Fruit fly (Drosophila melanogaster): Measurements from ENCODE around the gene apolpp.

apolpp gene

DNA sequence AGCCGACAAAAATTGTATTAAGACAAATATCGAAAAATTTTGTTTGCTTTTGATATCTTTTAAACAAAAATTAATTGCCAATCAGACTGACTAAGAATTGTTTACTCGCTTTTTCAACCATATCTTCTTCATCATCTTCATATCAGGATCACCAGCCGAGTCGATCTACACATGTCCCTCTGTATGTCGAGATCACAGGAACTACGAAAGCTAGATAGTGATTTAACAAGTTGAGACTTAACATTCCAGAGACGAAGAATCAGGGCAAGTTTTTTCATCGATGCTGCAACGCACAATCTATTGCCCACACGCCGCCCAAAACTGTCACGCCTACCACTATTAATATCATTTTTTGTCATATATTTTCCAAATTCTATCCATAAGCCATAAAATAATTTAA is 29.6 kb upstream of the apolpp start, which contains the start of gene ATPsynbeta:
ATPsynbeta (plus strand) TSS at position 348 of the 400 bp plus-strand sequence.
- TF ChIP-seq CG4496 (GFP tag; IDR thresholded peaks at IDR 0.05) (no peak), CG10348 (GFP tag; IDR thresholded peaks at IDR 0.05) (no peak), D1 (tag; optimal IDR thresholded peaks at IDR 0.05) (no peak), CG8159 (tag; optimal IDR thresholded peaks at IDR 0.05) (no peak), Pif1B (GFP tag; optimal IDR thresholded peaks at IDR 0.05) (no peak), CG14655 (GFP tag; optimal IDR thresholded peaks at IDR 0.05) (no peak), CG13204 (GFP tag; optimal IDR thresholded peaks at IDR 0.05) (no peak), rn (GFP tag; IDR thresholded peaks at IDR 0.05) (no peak), CG9948 (tag; optimal IDR thresholded peaks at IDR 0.05) (no peak), CG15710 (tag; optimal IDR thresholded peaks at IDR 0.05) (no peak), CG17806 (tag; optimal IDR thresholded peaks at IDR 0.05) (no peak), CG8301 (tag; optimal IDR thresholded peaks at IDR 0.05) (no peak)

dm6 chr4:1031687-1032140 is 29.1 kb upstream of the apolpp start, which contains the start of gene CG11076:
Gene CG11076 (minus strand): TSS chr4:1031757.
- peak; percentile 81 for TF ChIP-seq D1 (tag; optimal IDR thresholded peaks at IDR 0.05)
- TF ChIP-seq CG34367 (tag; optimal IDR thresholded peaks at IDR 0.05), result no peak
- TF ChIP-seq CG12605 (GFP tag; IDR thresholded peaks at IDR 0.05), result no peak
- TF ChIP-seq CG4496 (GFP tag; IDR thresholded peaks at IDR 0.05), result no peak
- no peak for TF ChIP-seq CG8301 (tag; optimal IDR thresholded peaks at IDR 0.05)
- TF ChIP-seq CG17806 (tag; optimal IDR thresholded peaks at IDR 0.05), result no peak
- TF ChIP-seq Ets98B (GFP tag; IDR thresholded peaks at IDR 0.05), result no peak
- no peak for TF ChIP-seq CG32121 (GFP tag; IDR thresholded peaks at IDR 0.05)
- no peak for TF ChIP-seq CG15710 (tag; optimal IDR thresholded peaks at IDR 0.05)
- no peak for TF ChIP-seq CG10348 (GFP tag; IDR thresholded peaks at IDR 0.05)
- no peak for TF ChIP-seq CG9948 (tag; optimal IDR thresholded peaks at IDR 0.05)
- no peak for TF ChIP-seq rn (GFP tag; IDR thresholded peaks at IDR 0.05)
- peak; percentile 2 for TF ChIP-seq Snoo (tag; optimal IDR thresholded peaks at IDR 0.05)
- no peak for TF ChIP-seq EcR (GFP tag; optimal IDR thresholded peaks at IDR 0.05)
- TF ChIP-seq CG13204 (GFP tag; optimal IDR thresholded peaks at IDR 0.05), result no peak
- peak; percentile 28 for TF ChIP-seq Pif1B (GFP tag; optimal IDR thresholded peaks at IDR 0.05)
- TF ChIP-seq CG8159 (tag; optimal IDR thresholded peaks at IDR 0.05), result no peak
- TF ChIP-seq gl (tag; optimal IDR thresholded peaks at IDR 0.05), result no peak
- TF ChIP-seq CG14655 (GFP tag; optimal IDR thresholded peaks at IDR 0.05), result no peak
- TF ChIP-seq Pif1A (GFP tag; optimal IDR thresholded peaks at IDR 0.05), result peak; percentile 30
- TF ChIP-seq fd96Ca (GFP tag; IDR thresholded peaks at IDR 0.05), result no peak

DNA sequence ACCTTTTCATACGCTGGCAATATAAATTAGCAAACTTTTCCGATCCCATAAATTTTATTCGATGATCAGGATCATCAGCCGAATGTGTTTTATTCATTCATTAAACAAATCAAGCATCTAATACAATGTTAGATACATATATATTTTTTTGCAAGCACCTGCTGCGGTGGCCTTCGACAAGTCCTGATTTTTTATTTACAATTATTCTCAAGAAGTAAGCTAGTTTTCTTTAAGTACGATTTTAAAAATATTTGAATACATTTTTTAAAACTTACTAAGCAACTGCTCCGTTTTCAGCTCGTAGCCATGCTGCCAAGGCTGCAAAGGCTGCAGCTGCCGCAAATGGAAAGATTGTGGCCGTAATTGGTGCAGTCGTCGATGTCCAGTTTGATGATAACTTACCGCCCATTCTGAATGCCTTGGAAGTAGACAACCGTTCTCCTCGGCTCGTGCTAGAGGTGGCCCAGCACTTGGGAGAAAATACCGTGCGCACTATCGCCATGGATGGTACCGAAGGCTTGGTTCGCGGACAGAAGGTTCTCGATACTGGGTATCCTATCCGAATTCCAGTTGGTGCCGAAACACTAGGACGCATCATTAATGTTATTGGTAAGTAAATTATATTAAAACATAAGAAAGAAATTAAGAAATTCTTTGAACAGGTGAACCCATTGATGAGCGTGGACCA is 28.0 kb upstream of the apolpp start:
- TF ChIP-seq gl (tag; optimal IDR thresholded peaks at IDR 0.05) (no peak), EcR (GFP tag; optimal IDR thresholded peaks at IDR 0.05) (no peak), Snoo (tag; optimal IDR thresholded peaks at IDR 0.05) (no peak)

DNA sequence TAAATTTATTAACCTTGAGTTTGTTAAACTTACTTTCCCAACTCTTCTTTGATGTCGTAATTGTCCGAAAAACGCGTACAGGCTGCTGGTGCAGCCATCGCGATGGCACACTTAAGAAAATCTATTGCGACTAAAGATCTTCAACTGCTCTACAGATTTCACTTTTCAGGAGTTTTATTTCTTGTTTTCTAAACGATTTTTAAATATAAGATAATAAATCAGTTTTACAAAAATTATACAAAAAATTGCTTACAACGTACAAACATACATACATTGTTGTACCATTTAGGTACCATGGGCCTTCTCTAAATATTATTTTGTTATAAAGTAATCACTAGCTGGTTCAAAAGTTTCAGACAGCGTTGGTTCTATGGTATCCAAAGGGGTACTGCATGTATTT is 10.3 kb upstream of the apolpp start:
- TF ChIP-seq Ets98B (GFP tag; IDR thresholded peaks at IDR 0.05) (no peak), CG12605 (GFP tag; IDR thresholded peaks at IDR 0.05) (no peak), rn (GFP tag; IDR thresholded peaks at IDR 0.05) (no peak), CG10348 (GFP tag; IDR thresholded peaks at IDR 0.05) (no peak)

DNA sequence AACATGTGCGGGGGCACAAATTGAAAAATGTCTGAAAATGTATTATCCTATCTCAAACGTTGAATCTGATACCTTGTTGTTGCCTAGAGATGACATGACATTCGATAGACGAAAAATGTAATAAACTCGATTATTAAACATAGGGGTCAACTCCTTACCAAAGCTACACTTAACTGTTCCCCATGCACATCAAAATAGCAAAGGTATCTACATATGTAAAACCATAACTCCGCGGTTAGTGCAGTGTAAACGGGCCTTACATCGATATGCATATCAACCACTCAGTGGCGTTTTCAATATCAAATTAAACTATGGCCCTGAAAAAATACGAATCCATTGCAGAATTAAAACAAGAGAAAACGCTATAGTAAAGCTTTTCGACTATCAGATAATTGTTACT is 9.5 kb upstream of the apolpp start:
- TF ChIP-seq EcR (GFP tag; optimal IDR thresholded peaks at IDR 0.05), result no peak
- no peak for TF ChIP-seq CG4496 (GFP tag; IDR thresholded peaks at IDR 0.05)
- TF ChIP-seq gl (tag; optimal IDR thresholded peaks at IDR 0.05), result no peak
- TF ChIP-seq CG14655 (GFP tag; optimal IDR thresholded peaks at IDR 0.05), result no peak
- TF ChIP-seq D1 (tag; optimal IDR thresholded peaks at IDR 0.05), result no peak
- TF ChIP-seq CG13204 (GFP tag; optimal IDR thresholded peaks at IDR 0.05), result no peak
- no peak for TF ChIP-seq CG12605 (GFP tag; IDR thresholded peaks at IDR 0.05)
- no peak for TF ChIP-seq CG8159 (tag; optimal IDR thresholded peaks at IDR 0.05)
- no peak for TF ChIP-seq Pif1B (GFP tag; optimal IDR thresholded peaks at IDR 0.05)
- no peak for TF ChIP-seq CG32121 (GFP tag; IDR thresholded peaks at IDR 0.05)
- TF ChIP-seq Ets98B (GFP tag; IDR thresholded peaks at IDR 0.05), result no peak
- no peak for TF ChIP-seq CG15710 (tag; optimal IDR thresholded peaks at IDR 0.05)
- TF ChIP-seq rn (GFP tag; IDR thresholded peaks at IDR 0.05), result no peak
- no peak for TF ChIP-seq CG34367 (tag; optimal IDR thresholded peaks at IDR 0.05)
- TF ChIP-seq CG8301 (tag; optimal IDR thresholded peaks at IDR 0.05), result no peak
- TF ChIP-seq CG9948 (tag; optimal IDR thresholded peaks at IDR 0.05), result no peak
- no peak for TF ChIP-seq CG17806 (tag; optimal IDR thresholded peaks at IDR 0.05)
- no peak for TF ChIP-seq Pif1A (GFP tag; optimal IDR thresholded peaks at IDR 0.05)

dm6 chr4:1053653-1054163 is 7.1 kb upstream of the apolpp start, which contains the start of gene CaMKII:
Gene CaMKII (minus strand): TSS chr4:1053703.
- no peak for TF ChIP-seq CG10348 (GFP tag; IDR thresholded peaks at IDR 0.05)
- peak; percentile 12 for TF ChIP-seq Pif1B (GFP tag; optimal IDR thresholded peaks at IDR 0.05)
- peak; percentile 1 for TF ChIP-seq CG17806 (tag; optimal IDR thresholded peaks at IDR 0.05)

DNA sequence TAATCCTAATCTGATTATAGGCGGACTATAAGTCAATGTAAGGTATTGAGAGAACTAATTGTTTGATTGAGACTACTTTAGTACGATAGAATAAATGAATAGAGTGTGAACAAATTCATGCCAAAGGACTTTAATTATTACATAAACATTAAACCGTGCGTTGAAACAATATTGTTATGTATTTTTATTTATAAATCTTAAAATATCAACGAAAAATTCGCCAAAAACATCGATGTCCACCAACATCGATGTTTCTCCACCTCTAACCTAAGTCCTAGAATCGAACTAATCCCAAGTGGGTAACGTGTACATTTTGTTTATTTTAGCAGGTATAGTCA is 295 bp downstream of the apolpp start:
- TF ChIP-seq CG4496 (GFP tag; IDR thresholded peaks at IDR 0.05), result no peak
- TF ChIP-seq CG8159 (tag; optimal IDR thresholded peaks at IDR 0.05), result no peak

Measured in whole organism, pupa.